Fruit fly (Drosophila melanogaster) whole organism, embryonic: ENCODE data around the gene CG14082.

Source experiments
- ATbp ChIP-seq: fragments of 200-800 bp; sonication (Bioruptor generic); optimal IDR thresholded peaks from 2 replicates; lab custom pipeline; 2017; ENCODE audit warnings: missing biosample characterization, mild to moderate bottlenecking, missing genetic modification characterization, missing genetic modification reagents
- Ada2b ChIP-seq: fragments of 200-800 bp; sonication (Bioruptor generic); IDR thresholded peaks from 2 replicates; pipeline ENCODE4 v1.3.6; 2022; ENCODE audit warnings: missing biosample characterization, missing genetic modification characterization
- Aef1 ChIP-seq: fragments of 200-800 bp; sonication (Bioruptor generic); IDR thresholded peaks from 3 replicates; pipeline ENCODE4 v1.3.6; 2022; ENCODE audit warnings: missing biosample characterization, missing genetic modification characterization
- Blimp-1 ChIP-seq: fragments of 200-800 bp; sonication (Bioruptor generic); optimal IDR thresholded peaks from 3 replicates; lab custom pipeline; 2018; ENCODE audit warnings: missing biosample characterization, missing genetic modification characterization, mild to moderate bottlenecking, moderate library complexity, missing genetic modification reagents
- CG10267 ChIP-seq: fragments of 200-800 bp; sonication (Bioruptor generic); optimal IDR thresholded peaks from 2 replicates; lab custom pipeline; 2018; ENCODE audit warnings: missing biosample characterization, mild to moderate bottlenecking, missing genetic modification characterization, moderate library complexity
- CG12659 ChIP-seq: fragments of 200-800 bp; sonication (Bioruptor generic); optimal IDR thresholded peaks from 3 replicates; lab custom pipeline; 2017; ENCODE audit warnings: mild to moderate bottlenecking, missing biosample characterization, missing genetic modification reagents, missing genetic modification characterization
- CG13775 ChIP-seq: fragments of 200-800 bp; sonication (Bioruptor generic); optimal IDR thresholded peaks from 3 replicates; lab custom pipeline; 2017; ENCODE audit warnings: missing biosample characterization, mild to moderate bottlenecking, missing genetic modification characterization
- CG15601 ChIP-seq: fragments of 200-800 bp; sonication (Bioruptor generic); optimal IDR thresholded peaks from 3 replicates; lab custom pipeline; 2019; ENCODE audit warnings: missing biosample characterization, mild to moderate bottlenecking, missing genetic modification characterization, moderate library complexity
- CG1792 ChIP-seq: fragments of 200-800 bp; sonication (Bioruptor generic); optimal IDR thresholded peaks from 2 replicates; lab custom pipeline; 2016; ENCODE audit warnings: missing biosample characterization, missing genetic modification characterization
- CG18619 ChIP-seq: fragments of 200-800 bp; sonication (Bioruptor generic); optimal IDR thresholded peaks from 3 replicates; lab custom pipeline; 2017; ENCODE audit warnings: missing biosample characterization, mild to moderate bottlenecking, missing genetic modification characterization
- CG2120 ChIP-seq: fragments of 200-800 bp; sonication (Bioruptor generic); optimal IDR thresholded peaks from 3 replicates; lab custom pipeline; 2016; ENCODE audit warnings: missing biosample characterization, missing genetic modification characterization
- CG31224 ChIP-seq: fragments of 200-800 bp; sonication (Bioruptor generic); IDR thresholded peaks from 2 replicates; pipeline ENCODE4 v1.3.6; 2022; ENCODE audit warnings: missing biosample characterization, missing genetic modification characterization
- CG33213 ChIP-seq: fragments of 200-800 bp; sonication (Bioruptor generic); optimal IDR thresholded peaks from 3 replicates; lab custom pipeline; 2016; ENCODE audit warnings: missing biosample characterization, missing genetic modification characterization
- CG3407 ChIP-seq: fragments of 200-800 bp; sonication (Bioruptor generic); optimal IDR thresholded peaks from 2 replicates; lab custom pipeline; 2018; ENCODE audit warnings: missing biosample characterization, mild to moderate bottlenecking, missing genetic modification characterization
- CG6254 ChIP-seq: fragments of 200-800 bp; sonication (Bioruptor generic); optimal IDR thresholded peaks from 3 replicates; lab custom pipeline; 2017; ENCODE audit warnings: mild to moderate bottlenecking, missing biosample characterization, missing genetic modification reagents, missing genetic modification characterization
- CG6765 ChIP-seq: fragments of 200-800 bp; sonication (Bioruptor generic); optimal IDR thresholded peaks from 3 replicates; lab custom pipeline; 2017; ENCODE audit warnings: missing biosample characterization, mild to moderate bottlenecking, missing genetic modification characterization
- CG7786 ChIP-seq: fragments of 200-800 bp; sonication (Bioruptor generic); optimal IDR thresholded peaks from 2 replicates; lab custom pipeline; 2016; ENCODE audit warnings: missing biosample characterization, missing genetic modification characterization
- CG8388 ChIP-seq: fragments of 200-800 bp; sonication (Bioruptor generic); optimal IDR thresholded peaks from 2 replicates; lab custom pipeline; 2019; ENCODE audit warnings: missing biosample characterization, mild to moderate bottlenecking, missing genetic modification characterization, moderate library complexity
- CG8924 ChIP-seq: fragments of 200-800 bp; optimal IDR thresholded peaks from 3 replicates; lab custom pipeline; 2019; ENCODE audit warnings: missing biosample characterization, mild to moderate bottlenecking, missing genetic modification characterization, moderate library complexity
- Gug ChIP-seq: fragments of 200-800 bp; sonication (Bioruptor generic); IDR thresholded peaks from 4 replicates; pipeline ENCODE4 v1.3.6; 2022; ENCODE audit warnings: missing biosample characterization, missing genetic modification characterization
- HHEX ChIP-seq: fragments of 200-800 bp; sonication (Bioruptor generic); optimal IDR thresholded peaks from 3 replicates; lab custom pipeline; 2017; ENCODE audit warnings: missing biosample characterization, mild to moderate bottlenecking, missing genetic modification characterization, missing genetic modification reagents
- HmgD ChIP-seq: fragments of 200-800 bp; sonication (Bioruptor generic); optimal IDR thresholded peaks from 3 replicates; lab custom pipeline; 2016; ENCODE audit warnings: missing biosample characterization, missing genetic modification characterization
- MBD-R2 ChIP-seq: fragments of 200-800 bp; sonication (Bioruptor generic); IDR thresholded peaks from 2 replicates; pipeline ENCODE4 v1.3.6; 2022; ENCODE audit warnings: missing biosample characterization, missing genetic modification characterization
- Sin3A ChIP-seq: fragments of >200 bp; optimal IDR thresholded peaks from 2 replicates; lab custom pipeline; 2018
- Spps ChIP-seq: fragments of 200-800 bp; sonication (Bioruptor generic); optimal IDR thresholded peaks from 2 replicates; lab custom pipeline; 2018; ENCODE audit warnings: missing biosample characterization, mild to moderate bottlenecking, missing genetic modification characterization
- Usf ChIP-seq: fragments of 200-800 bp; sonication (Bioruptor generic); optimal IDR thresholded peaks from 2 replicates; lab custom pipeline; 2017; ENCODE audit warnings: missing genotype, missing biosample characterization, missing genetic modification characterization
- bcd ChIP-seq: fragments of 200-800 bp; sonication (Bioruptor generic); optimal IDR thresholded peaks from 2 replicates; lab custom pipeline; 2017; ENCODE audit warnings: missing biosample characterization, mild to moderate bottlenecking, missing genetic modification characterization
- crp ChIP-seq, 2 experiments: fragments of 200-800 bp; sonication (Bioruptor generic); optimal IDR thresholded peaks; 2 replicates in 1 of 2; 3 replicates in 1 of 2; lab custom pipeline; 2017; ENCODE audit warnings: missing biosample characterization in 2 of 2, missing genetic modification characterization in 2 of 2, mild to moderate bottlenecking in 1 of 2, moderate library complexity in 1 of 2
- esg ChIP-seq: fragments of 200-800 bp; sonication (Bioruptor generic); conservative IDR thresholded peaks from 2 replicates; pipeline ENCODE4 v1.3.6; 2022; ENCODE audit warnings: missing biosample characterization, missing genetic modification characterization
- eyg ChIP-seq: fragments of 200-800 bp; sonication (Bioruptor generic); optimal IDR thresholded peaks from 3 replicates; lab custom pipeline; 2016; ENCODE audit warnings: missing biosample characterization, missing genetic modification characterization
- fd64A ChIP-seq: fragments of 200-800 bp; sonication (Bioruptor generic); optimal IDR thresholded peaks from 3 replicates; lab custom pipeline; 2018; ENCODE audit warnings: missing biosample characterization, mild to moderate bottlenecking, missing genetic modification characterization
- hkb ChIP-seq, 2 experiments: fragments of 200-800 bp in 1 of 2; fragments of >200 bp in 1 of 2; sonication (Bioruptor generic) in 1 of 2; IDR thresholded peaks in 1 of 2; optimal IDR thresholded peaks in 1 of 2; 2 replicates each; pipeline versions ENCODE4 v1.3.6 to Lab custom; 2017 to 2022; ENCODE audit warnings: missing biosample characterization in 1 of 2, missing genetic modification characterization in 1 of 2
- hth ChIP-seq: fragments of >200 bp; optimal IDR thresholded peaks from 2 replicates; lab custom pipeline; 2017; ENCODE audit warnings: inconsistent platforms
- ind ChIP-seq: fragments of 200-800 bp; sonication (Bioruptor generic); optimal IDR thresholded peaks from 3 replicates; lab custom pipeline; 2016; ENCODE audit warnings: missing biosample characterization, missing genetic modification characterization
- inv ChIP-seq: fragments of 200-800 bp; sonication (Bioruptor generic); IDR thresholded peaks from 2 replicates; pipeline ENCODE4 v1.3.6; 2022; ENCODE audit warnings: missing biosample characterization, missing genetic modification characterization; ENCODE audit not compliant: partially characterized antibody
- lbe ChIP-seq: fragments of 200-800 bp; sonication (Bioruptor generic); optimal IDR thresholded peaks from 2 replicates; lab custom pipeline; 2016; ENCODE audit warnings: missing biosample characterization, mild to moderate bottlenecking, missing genetic modification characterization
- lmd ChIP-seq: fragments of 200-800 bp; sonication (Bioruptor generic); IDR thresholded peaks from 2 replicates; pipeline ENCODE4 v1.3.6; 2022; ENCODE audit warnings: missing biosample characterization, missing genetic modification characterization
- nmo ChIP-seq: fragments of 200-800 bp; sonication (Bioruptor generic); optimal IDR thresholded peaks from 2 replicates; lab custom pipeline; 2018; ENCODE audit warnings: missing biosample characterization, mild to moderate bottlenecking, missing genetic modification characterization, moderate library complexity
- nom ChIP-seq: fragments of 200-800 bp; sonication (Bioruptor generic); optimal IDR thresholded peaks from 2 replicates; lab custom pipeline; 2017; ENCODE audit warnings: missing biosample characterization, missing genetic modification characterization, mild to moderate bottlenecking, moderate library complexity, missing genetic modification reagents
- onecut ChIP-seq: fragments of 200-800 bp; sonication (Bioruptor generic); IDR thresholded peaks from 2 replicates; pipeline ENCODE4 v1.3.6; 2022; ENCODE audit warnings: missing biosample characterization, missing genetic modification characterization
- org-1 ChIP-seq: fragments of 200-800 bp; sonication (Bioruptor generic); optimal IDR thresholded peaks from 2 replicates; lab custom pipeline; 2017; ENCODE audit warnings: missing biosample characterization, missing genetic modification characterization
- otp ChIP-seq: fragments of 200-800 bp; sonication (Bioruptor generic); IDR thresholded peaks from 3 replicates; pipeline ENCODE4, ENCODE4 v1.3.6; 2022; ENCODE audit warnings: missing biosample characterization, missing genetic modification characterization
- ranshi ChIP-seq: fragments of 200-800 bp; sonication (Bioruptor generic); IDR thresholded peaks from 2 replicates; pipeline ENCODE4 v1.3.6; 2022; ENCODE audit warnings: missing biosample characterization, missing genetic modification characterization
- run ChIP-seq: fragments of 200-800 bp; sonication (Bioruptor generic); optimal IDR thresholded peaks from 3 replicates; lab custom pipeline; 2018; ENCODE audit warnings: missing biosample characterization, mild to moderate bottlenecking, missing genetic modification characterization
- slp2 ChIP-seq: fragments of 200-800 bp; sonication (Bioruptor generic); optimal IDR thresholded peaks from 2 replicates; lab custom pipeline; 2016; ENCODE audit warnings: missing biosample characterization, missing genetic modification characterization
- sug ChIP-seq: fragments of 200-800 bp; optimal IDR thresholded peaks from 2 replicates; lab custom pipeline; 2019; ENCODE audit warnings: missing biosample characterization, mild to moderate bottlenecking, missing genetic modification characterization, moderate library complexity
- z ChIP-seq: fragments of 200-800 bp; sonication (Bioruptor generic); IDR thresholded peaks from 3 replicates; pipeline ENCODE4 v1.3.6; 2022; ENCODE audit warnings: missing biosample characterization, missing genetic modification characterization
- zen ChIP-seq: fragments of 200-800 bp; sonication (Bioruptor generic); optimal IDR thresholded peaks from 3 replicates; lab custom pipeline; 2018; ENCODE audit warnings: missing biosample characterization, mild to moderate bottlenecking, missing genetic modification characterization, moderate library complexity

The CG14082 gene

DNA sequence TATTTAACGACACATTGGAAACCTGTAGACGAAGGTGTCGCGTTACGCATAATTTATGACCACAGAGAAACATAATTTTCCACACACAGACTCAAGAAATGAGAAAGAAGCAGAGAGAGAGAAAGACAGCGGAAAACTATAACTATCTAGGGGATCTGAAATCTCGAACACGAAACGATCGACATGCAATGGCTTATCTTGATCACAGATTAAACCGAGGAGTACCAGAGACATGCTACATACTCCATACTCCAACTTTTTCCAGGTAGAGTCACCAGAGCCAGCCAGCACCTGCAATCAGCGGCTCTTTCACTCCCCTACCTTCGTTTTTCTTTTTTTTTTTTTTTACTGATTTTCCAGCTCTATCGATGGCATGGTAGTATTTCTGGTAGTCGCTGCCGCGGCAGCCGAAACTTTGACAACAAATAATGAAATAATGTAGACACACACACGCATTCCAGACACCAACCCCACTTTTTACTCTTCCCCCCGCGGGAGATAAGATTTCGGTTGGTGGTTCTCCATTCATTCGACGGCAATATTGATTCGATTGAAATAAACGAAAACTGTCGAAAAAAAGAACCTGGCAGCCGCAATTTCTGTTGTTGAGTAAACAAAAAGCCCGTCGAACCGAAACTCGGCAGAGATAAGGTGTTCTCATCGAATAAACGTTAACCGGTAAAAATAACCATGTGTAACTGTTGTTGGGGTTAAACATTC, 30.1 kb upstream of the CG14082 start (continued):
- TF ChIP-seq bcd (no peak), HmgD (GFP tag; lab: Kevin White, UChicago) (no peak), ranshi (GFP tag; lab: Robert Waterston, UW) (0 out of 2 replicates have a peak, but pooled peaks have one; percentile 7), CG7786 (no peak), ATbp (GFP tag; lab: Kevin White, UChicago) (no peak), eyg (GFP tag; lab: Kevin White, UChicago) (no peak), inv (no peak), MBD-R2 (GFP tag; lab: Robert Waterston, UW) (no peak), Sin3A (lab: Kevin White, UChicago) (no peak), CG8924 (no peak), otp (GFP tag; lab: Robert Waterston, UW) (0 out of 3 replicates have a peak, but pooled peaks have one; percentile 20), org-1 (GFP tag; lab: Kevin White, UChicago) (peak; percentile 20), CG15601 (tag; lab: Kevin White, UChicago) (peak; percentile 37), CG6765 (no peak), CG1792 (GFP tag; lab: Kevin White, UChicago) (no peak), CG31224 (no peak), Ada2b (GFP tag; lab: Robert Waterston, UW) (no peak), run (tag; lab: Kevin White, UChicago) (no peak), HHEX (GFP tag; lab: Kevin White, UChicago) (no peak)

DNA sequence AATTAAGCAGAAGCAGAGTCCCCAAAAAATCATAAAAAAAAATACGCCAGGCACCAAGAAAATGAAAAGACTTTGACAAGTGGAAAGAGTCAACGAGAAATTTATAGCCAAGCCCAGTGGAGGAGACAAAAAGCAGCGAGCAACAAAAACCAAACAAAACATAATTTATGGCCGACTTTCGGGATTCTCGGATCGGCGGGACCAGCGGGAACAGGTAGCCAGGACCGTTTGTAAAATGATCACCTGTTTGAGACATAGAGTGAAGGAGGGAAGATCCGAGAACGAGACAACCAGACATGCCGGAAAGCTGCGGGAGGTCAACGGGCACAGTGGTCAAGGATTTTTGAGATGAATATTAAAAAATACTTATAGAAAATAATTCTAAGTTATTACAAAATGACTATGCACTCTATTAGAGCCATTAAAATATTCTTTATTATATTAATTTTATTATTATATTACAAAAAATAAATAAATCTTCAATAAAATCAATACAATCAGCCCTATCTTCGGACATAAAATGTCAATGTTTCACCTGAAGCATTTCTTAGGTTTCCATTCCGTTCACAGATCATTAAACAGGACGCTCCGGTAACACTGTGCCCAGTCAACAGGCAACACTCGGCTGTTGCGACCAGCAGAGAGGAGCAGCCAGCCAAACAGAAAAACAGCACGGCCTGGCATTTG, 29.0 kb upstream of the CG14082 start:
- TF ChIP-seq hth (lab: Kevin White, UChicago) (no peak), ind (GFP tag; lab: Kevin White, UChicago) (peak; percentile 7), onecut (GFP tag; lab: Robert Waterston, UW) (no peak), CG6254 (GFP tag; lab: Kevin White, UChicago) (peak; percentile 46), sug (tag; lab: Kevin White, UChicago) (no peak), lbe (GFP tag; lab: Kevin White, UChicago) (peak; percentile 59), CG3407 (GFP tag; lab: Kevin White, UChicago) (no peak), esg (GFP tag; lab: Robert Waterston, UW) (peak; percentile 16; the same call in 1 of the 2 replicates), CG18619 (peak; percentile 13), CG8388 (GFP tag; lab: Kevin White, UChicago) (peak; percentile 3), Usf (GFP tag; lab: Kevin White, UChicago) (no peak), lmd (GFP tag; lab: Robert Waterston, UW) (0 out of 2 replicates have a peak, but pooled peaks have one; percentile 30), slp2 (no peak), Blimp-1 (GFP tag; lab: Kevin White, UChicago) (peak; percentile 42), crp (GFP tag; optimal IDR thresholded peaks at IDR 0.05; lab: Kevin White, UChicago) (no peak), CG10267 (tag; lab: Kevin White, UChicago) (peak; percentile 62), nom (GFP tag; lab: Kevin White, UChicago) (peak; percentile 34), CG12659 (GFP tag; lab: Kevin White, UChicago) (peak; percentile 28), Gug (no peak), Spps (tag; lab: Kevin White, UChicago) (peak; percentile 35), z (GFP tag; lab: Robert Waterston, UW) (no peak), run (tag; lab: Kevin White, UChicago) (no peak), CG13775 (GFP tag; lab: Kevin White, UChicago) (peak; percentile 56), CG6765 (no peak), fd64A (GFP tag; lab: Kevin White, UChicago) (no peak), zen (tag; lab: Kevin White, UChicago) (peak; percentile 72), CG2120 (no peak), CG33213 (GFP tag; lab: Kevin White, UChicago) (no peak), hkb (optimal IDR thresholded peaks at IDR 0.05; lab: Kevin White, UChicago) (no peak), hkb (GFP tag; IDR thresholded peaks at IDR 0.05; lab: Robert Waterston, UW) (peak; percentile 45; the same call in 1 of the 2 replicates), Aef1 (no peak), nmo (GFP tag; lab: Kevin White, UChicago) (peak; percentile 64)
